Worm (Caenorhabditis elegans) whole organism, L4 larva: ENCODE results near the gene lgmn-1.

Experiments
- F44E2.7 ChIP-seq: fragments of 200-800 bp; sonication (Bioruptor generic); IDR thresholded peaks from 2 replicates; pipeline ENCODE4 v2.1.2; 2022; ENCODE audit warnings: missing genetic modification characterization, missing compliant biosample characterization
- ceh-82 ChIP-seq: sonication (generic microtip); optimal IDR thresholded peaks from 2 replicates; lab custom pipeline; 2017; ENCODE audit warnings: missing biosample characterization, missing genetic modification characterization

DNA sequence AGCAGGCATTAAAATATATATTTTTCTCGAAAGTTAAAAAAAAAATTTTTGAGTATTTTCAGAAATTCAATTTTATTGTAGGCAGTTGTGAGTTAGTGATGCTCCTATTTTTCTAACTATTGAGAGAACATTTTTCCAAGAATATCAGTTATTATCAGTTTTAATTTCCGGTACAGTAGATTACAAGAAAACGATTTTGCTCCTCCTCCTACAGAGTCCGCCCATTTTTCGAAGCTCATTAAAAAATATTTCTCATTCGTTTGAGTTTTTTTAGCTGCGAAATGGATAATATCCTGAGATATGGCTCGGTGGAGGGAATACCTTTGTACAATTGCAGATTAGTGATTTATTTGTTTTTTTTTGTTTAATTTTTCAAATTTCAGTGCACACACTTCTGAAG lies 28.3 kb upstream of the lgmn-1 start, which contains the start of gene srt-39:
- TF ChIP-seq F44E2.7 (GFP tag; lab: Robert Waterston, UW) (no peak), ceh-82 (tag; lab: Kevin White, UChicago) (no peak)
